Fruit fly (Drosophila melanogaster): Measurements from ENCODE around the gene APC7.

The APC7 gene

dm6 chrX:6614266-6614665 is 17.4 kb downstream of the APC7 start (continued):
- TF ChIP-seq grau (tag; optimal IDR thresholded peaks at IDR 0.05), result peak; percentile 18
- TF ChIP-seq Blimp-1 (GFP tag; optimal IDR thresholded peaks at IDR 0.05), result peak; percentile 36
- no peak for TF ChIP-seq Dip2 (GFP tag; IDR thresholded peaks at IDR 0.05)
- no peak for TF ChIP-seq jumu (GFP tag; optimal IDR thresholded peaks at IDR 0.05)
- no peak for TF ChIP-seq CG32767 (GFP tag; IDR thresholded peaks at IDR 0.05)
- TF ChIP-seq CG7556 (GFP tag; optimal IDR thresholded peaks at IDR 0.05), result peak; percentile 10
- TF ChIP-seq CG12071 (GFP tag; optimal IDR thresholded peaks at IDR 0.05), result peak; percentile 68
- peak; percentile 32 for TF ChIP-seq CG13424 (tag; optimal IDR thresholded peaks at IDR 0.05)
- TF ChIP-seq CG17385 (GFP tag; optimal IDR thresholded peaks at IDR 0.05), result peak; percentile 24
- TF ChIP-seq CG13287 (GFP tag; IDR thresholded peaks at IDR 0.05; ENCODE audit: partially characterized antibody), result no peak
- TF ChIP-seq CG1233 (GFP tag; optimal IDR thresholded peaks at IDR 0.05), result peak; percentile 34
- TF ChIP-seq CG2116 (GFP tag; optimal IDR thresholded peaks at IDR 0.05), result peak; percentile 31
- peak; percentile 20 for TF ChIP-seq Spps (tag; optimal IDR thresholded peaks at IDR 0.05)
- no peak for TF ChIP-seq hth (optimal IDR thresholded peaks at IDR 0.05)
- TF ChIP-seq Dref (GFP tag; IDR thresholded peaks at IDR 0.05), result no peak
- TF ChIP-seq CG4424 (GFP tag; optimal IDR thresholded peaks at IDR 0.05), result peak; percentile 14
- peak; percentile 15 for TF ChIP-seq Lhr (GFP tag; optimal IDR thresholded peaks at IDR 0.05)
- no peak for TF ChIP-seq en (GFP tag; optimal IDR thresholded peaks at IDR 0.05)
- no peak for TF ChIP-seq slp2 (GFP tag; optimal IDR thresholded peaks at IDR 0.05)
- no peak for TF ChIP-seq C15 (GFP tag; IDR thresholded peaks at IDR 0.05)
- no peak for TF ChIP-seq Max (GFP tag; optimal IDR thresholded peaks at IDR 0.05)
- peak; percentile 53 for TF ChIP-seq sd (tag; optimal IDR thresholded peaks at IDR 0.05)
- no peak for TF ChIP-seq gt (GFP tag; IDR thresholded peaks at IDR 0.05)
- no peak for TF ChIP-seq Dfd (GFP tag; optimal IDR thresholded peaks at IDR 0.05)
- peak; percentile 14 for TF ChIP-seq CG17912 (GFP tag; optimal IDR thresholded peaks at IDR 0.05)
- TF ChIP-seq Sry-β (GFP tag; optimal IDR thresholded peaks at IDR 0.05), result no peak
- TF ChIP-seq CG12391 (tag; optimal IDR thresholded peaks at IDR 0.05), result peak; percentile 3
- peak; percentile 67 for TF ChIP-seq fd64A (GFP tag; optimal IDR thresholded peaks at IDR 0.05)
- no peak for TF ChIP-seq MESR4 (GFP tag; optimal IDR thresholded peaks at IDR 0.05)
- TF ChIP-seq Stat92E (GFP tag; optimal IDR thresholded peaks at IDR 0.05), result no peak
- peak; percentile 54 for TF ChIP-seq Hey (tag; optimal IDR thresholded peaks at IDR 0.05)
- no peak for TF ChIP-seq yki (optimal IDR thresholded peaks at IDR 0.05)
- peak; percentile 13 for TF ChIP-seq CG2120 (GFP tag; optimal IDR thresholded peaks at IDR 0.05)
- no peak for TF ChIP-seq usp (GFP tag; optimal IDR thresholded peaks at IDR 0.05)
- TF ChIP-seq CG17361 (GFP tag; IDR thresholded peaks at IDR 0.05), result no peak
- TF ChIP-seq gcm (GFP tag; optimal IDR thresholded peaks at IDR 0.05), result peak; percentile 21
- TF ChIP-seq CG9932 (GFP tag; IDR thresholded peaks at IDR 0.05), result no peak
- TF ChIP-seq vfl (GFP tag; optimal IDR thresholded peaks at IDR 0.05), result no peak
- peak; percentile 33 for TF ChIP-seq CG2712 (tag; optimal IDR thresholded peaks at IDR 0.05)
- peak; percentile 58 for TF ChIP-seq CrebB (tag; optimal IDR thresholded peaks at IDR 0.05)
- TF ChIP-seq Fer2 (tag; optimal IDR thresholded peaks at IDR 0.05), result no peak
- TF ChIP-seq CG3281 (GFP tag; optimal IDR thresholded peaks at IDR 0.05), result peak; percentile 47
- no peak for TF ChIP-seq hkb (optimal IDR thresholded peaks at IDR 0.05)
- TF ChIP-seq hkb (GFP tag; IDR thresholded peaks at IDR 0.05), result 0 out of 2 replicates have a peak, but pooled peaks have one; percentile 27
- peak; percentile 18 for TF ChIP-seq CHES-1-like (GFP tag; optimal IDR thresholded peaks at IDR 0.05)
- TF ChIP-seq Opbp (GFP tag; IDR thresholded peaks at IDR 0.05; ENCODE audit: partially characterized antibody), result no peak
- no peak for TF ChIP-seq zen (tag; optimal IDR thresholded peaks at IDR 0.05)
- TF ChIP-seq YL-1 (GFP tag; optimal IDR thresholded peaks at IDR 0.05), result no peak
- TF ChIP-seq CG11398 (GFP tag; optimal IDR thresholded peaks at IDR 0.05), result peak; percentile 14
- TF ChIP-seq CG4360 (GFP tag; IDR thresholded peaks at IDR 0.05), result no peak
- TF ChIP-seq CG12236 (GFP tag; optimal IDR thresholded peaks at IDR 0.05), result peak; percentile 58
- TF ChIP-seq Pdp1 (GFP tag; optimal IDR thresholded peaks at IDR 0.05), result peak in 1 of 2 experiments; percentile 15

All from whole organism, embryonic.